Fruit fly (Drosophila melanogaster): Measurements from ENCODE around the gene CG11630.

Gene CG11630

dm6 chr2L:21786991-21787390 lies 3.1 kb upstream of the CG11630 start (continued):
- TF ChIP-seq Nf-YA (GFP tag; IDR thresholded peaks at IDR 0.05) (peak; percentile 47; the same call in 1 of the 2 replicates), CG31365 (tag; optimal IDR thresholded peaks at IDR 0.05) (no peak), CTCF (GFP tag; optimal IDR thresholded peaks at IDR 0.05) (no peak), dimm (GFP tag; IDR thresholded peaks at IDR 0.05) (no peak), Hmr (GFP tag; optimal IDR thresholded peaks at IDR 0.05) (peak; percentile 75), CG31224 (GFP tag; IDR thresholded peaks at IDR 0.05) (no peak), CG16813 (GFP tag; IDR thresholded peaks at IDR 0.05; ENCODE audit: partially characterized antibody) (no peak), CG17829 (tag; optimal IDR thresholded peaks at IDR 0.05) (peak; percentile 34), grn (GFP tag; optimal IDR thresholded peaks at IDR 0.05) (no peak), CG11247 (GFP tag; IDR thresholded peaks at IDR 0.05) (no peak; the same call in 1 of the 2 replicates), CG9609 (GFP tag; optimal IDR thresholded peaks at IDR 0.05) (peak; percentile 26), bab2 (GFP tag; optimal IDR thresholded peaks at IDR 0.05) (peak; percentile 54), CG2120 (GFP tag; optimal IDR thresholded peaks at IDR 0.05) (peak; percentile 68), pum (GFP tag; optimal IDR thresholded peaks at IDR 0.05) (peak; percentile 40), hbn (GFP tag; IDR thresholded peaks at IDR 0.05; ENCODE audit: partially characterized antibody) (no peak), CG6683 (GFP tag; optimal IDR thresholded peaks at IDR 0.05) (no peak), Dfd (GFP tag; optimal IDR thresholded peaks at IDR 0.05) (no peak), CG13894 (tag; optimal IDR thresholded peaks at IDR 0.05) (peak; percentile 72), Fer2 (tag; optimal IDR thresholded peaks at IDR 0.05) (no peak), CG31388 (GFP tag; optimal IDR thresholded peaks at IDR 0.05) (no peak), crc (GFP tag; optimal IDR thresholded peaks at IDR 0.05) (peak; percentile 3), tx (GFP tag; optimal IDR thresholded peaks at IDR 0.05) (no peak), nau (GFP tag; optimal IDR thresholded peaks at IDR 0.05) (peak; percentile 41), dmrt99B (tag; optimal IDR thresholded peaks at IDR 0.05) (peak; percentile 74), Lhr (GFP tag; optimal IDR thresholded peaks at IDR 0.05) (no peak), dati (GFP tag; IDR thresholded peaks at IDR 0.05) (no peak), ranshi (GFP tag; IDR thresholded peaks at IDR 0.05) (peak; percentile 21; the same call in 1 of the 2 replicates), vvl (GFP tag; IDR thresholded peaks at IDR 0.05) (peak; percentile 79), CG7928 (GFP tag; optimal IDR thresholded peaks at IDR 0.05) (no peak), Sox102F (GFP tag; optimal IDR thresholded peaks at IDR 0.05) (peak; percentile 64), HmgD (GFP tag; optimal IDR thresholded peaks at IDR 0.05) (no peak), ci (GFP tag; IDR thresholded peaks at IDR 0.05) (peak; percentile 85; the same call in 2 of the 3 replicates), Hmx (GFP tag; optimal IDR thresholded peaks at IDR 0.05) (no peak), CG15269 (tag; optimal IDR thresholded peaks at IDR 0.05) (peak; percentile 60), ATbp (GFP tag; optimal IDR thresholded peaks at IDR 0.05) (peak; percentile 47), CG13775 (GFP tag; optimal IDR thresholded peaks at IDR 0.05) (peak; percentile 41), cato (GFP tag; optimal IDR thresholded peaks at IDR 0.05; ENCODE audit: borderline replicate concordance) (no peak), sisA (GFP tag; IDR thresholded peaks at IDR 0.05) (peak; percentile 77), grau (tag; optimal IDR thresholded peaks at IDR 0.05) (peak; percentile 64), Asciz (GFP tag; optimal IDR thresholded peaks at IDR 0.05) (peak; percentile 61), prd (optimal IDR thresholded peaks at IDR 0.05) (no peak), prd (GFP tag; IDR thresholded peaks at IDR 0.05) (peak; percentile 67; the same call in 2 of the 3 replicates), odd (GFP tag; optimal IDR thresholded peaks at IDR 0.05) (no peak), Stat92E (GFP tag; optimal IDR thresholded peaks at IDR 0.05) (no peak), zfh1 (GFP tag; IDR thresholded peaks at IDR 0.05) (peak; percentile 73; the same call in 2 of the 3 replicates), GATAe (GFP tag; conservative IDR thresholded peaks at IDR 0.05) (no peak), CG4360 (GFP tag; IDR thresholded peaks at IDR 0.05) (no peak), usp (GFP tag; optimal IDR thresholded peaks at IDR 0.05) (no peak), CG9797 (GFP tag; optimal IDR thresholded peaks at IDR 0.05) (no peak), ap (GFP tag; IDR thresholded peaks at IDR 0.05) (no peak), Med (GFP tag) (peak; percentile 93), Hr39 (optimal IDR thresholded peaks at IDR 0.05) (no peak)

Measured in whole organism, embryonic.